Fruit fly (Drosophila melanogaster): ENCODE measurements around the gene CG5906.

CG5906 gene

DNA sequence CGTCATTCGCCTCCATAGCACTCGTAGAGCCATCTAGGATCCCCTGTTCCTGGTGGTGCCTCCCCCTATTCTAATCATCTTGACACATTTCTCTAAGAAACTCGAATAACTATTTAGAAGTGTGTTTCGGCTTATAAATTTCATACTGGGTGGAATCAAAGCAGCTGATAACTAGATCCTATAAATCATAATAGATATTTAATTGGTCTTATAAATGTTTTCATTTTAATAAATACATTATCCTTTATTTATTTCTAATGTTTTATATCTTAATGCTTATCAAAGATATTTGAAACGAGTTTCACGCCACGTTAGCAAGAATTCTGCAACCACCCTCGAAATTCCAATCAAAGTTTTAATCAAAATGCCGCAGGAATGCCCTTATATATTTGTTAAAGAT is at the start of gene CG5906:
CG5906 (minus strand) TSS at position 101 of the 400 bp plus-strand sequence.
- no peak for TF ChIP-seq noc (tag; optimal IDR thresholded peaks at IDR 0.05)

DNA sequence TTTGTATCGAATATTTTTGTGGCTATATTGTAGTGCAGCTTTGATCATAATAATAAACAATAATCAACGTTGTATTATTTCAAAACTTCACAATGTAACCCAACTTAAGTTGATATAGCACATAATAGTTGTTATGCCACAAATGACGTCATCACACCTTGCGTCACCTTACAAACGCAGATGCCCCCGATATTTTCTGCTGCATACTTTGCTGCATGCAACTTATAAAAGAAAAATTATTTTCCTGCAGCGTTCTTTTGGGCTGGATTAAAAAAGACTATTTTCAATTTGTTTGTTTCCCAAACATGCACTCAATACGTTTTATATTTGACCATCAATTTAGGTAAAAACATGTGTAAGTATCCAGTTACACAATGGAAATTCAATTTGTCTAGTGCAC is 47.1 kb upstream of the CG5906 start:
- TF ChIP-seq noc (tag; optimal IDR thresholded peaks at IDR 0.05), result no peak

DNA sequence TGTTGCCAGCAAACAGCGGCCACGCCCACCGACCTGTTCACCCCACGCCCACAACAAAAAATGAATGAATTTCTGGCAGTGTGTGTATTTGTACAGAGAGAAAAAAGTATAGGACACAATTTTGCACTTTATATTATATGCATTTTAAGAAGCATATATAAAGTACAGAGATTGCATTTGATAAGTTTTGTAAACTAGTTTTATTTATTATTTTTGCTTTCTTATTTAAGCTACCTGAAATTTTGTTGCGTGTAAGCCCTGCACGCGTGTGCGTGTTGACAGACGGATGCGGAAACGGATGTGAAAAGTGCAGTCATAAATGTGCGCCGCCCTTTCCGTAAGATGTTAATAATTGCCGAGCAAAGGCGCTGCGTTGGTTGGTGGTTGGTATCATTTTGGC is 25.7 kb upstream of the CG5906 start:
- no peak for TF ChIP-seq noc (tag; optimal IDR thresholded peaks at IDR 0.05)

DNA sequence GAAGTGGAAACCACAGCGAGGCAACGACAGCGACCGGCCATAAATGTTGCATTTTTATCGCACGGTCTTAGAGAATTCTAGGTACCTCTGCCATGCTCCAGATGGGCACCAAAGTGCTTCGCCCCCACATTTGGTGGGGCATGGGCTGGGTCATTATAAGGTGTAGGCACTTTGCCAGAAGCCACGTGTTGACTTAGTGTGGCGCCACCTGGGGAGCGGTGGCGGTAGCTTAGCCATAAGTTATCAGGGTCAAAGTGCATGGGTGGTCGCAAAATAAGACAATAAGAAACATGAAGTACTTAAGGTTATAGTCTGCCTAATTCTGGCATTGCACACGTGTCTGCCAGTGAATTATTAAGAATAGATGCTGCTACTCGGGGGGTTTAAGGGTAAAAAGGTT is 21.7 kb upstream of the CG5906 start:
- no peak for TF ChIP-seq noc (tag; optimal IDR thresholded peaks at IDR 0.05)

DNA sequence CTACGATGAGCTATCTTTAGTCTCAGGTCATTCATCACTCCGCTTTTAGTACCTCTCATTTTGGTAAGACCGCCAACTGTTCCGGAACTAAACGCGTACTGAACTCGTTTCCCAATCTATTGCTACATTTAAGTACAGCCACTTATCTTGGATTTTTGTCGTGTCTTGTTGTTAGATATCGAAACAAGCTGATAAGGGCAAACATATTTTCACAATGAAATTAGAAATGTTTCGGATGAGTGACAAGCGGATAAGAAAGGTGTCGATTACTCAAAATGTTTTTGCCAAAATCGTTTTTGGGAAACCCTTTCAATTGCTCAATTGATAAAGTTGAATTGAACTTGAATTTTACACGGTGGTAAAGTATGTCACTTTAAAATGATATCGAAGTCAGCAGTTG is 17.8 kb upstream of the CG5906 start, which contains the start of gene CG5897:
CG5897 (minus strand) TSS at position 101 of the 400 bp plus-strand sequence.
- no peak for TF ChIP-seq noc (tag; optimal IDR thresholded peaks at IDR 0.05)

DNA sequence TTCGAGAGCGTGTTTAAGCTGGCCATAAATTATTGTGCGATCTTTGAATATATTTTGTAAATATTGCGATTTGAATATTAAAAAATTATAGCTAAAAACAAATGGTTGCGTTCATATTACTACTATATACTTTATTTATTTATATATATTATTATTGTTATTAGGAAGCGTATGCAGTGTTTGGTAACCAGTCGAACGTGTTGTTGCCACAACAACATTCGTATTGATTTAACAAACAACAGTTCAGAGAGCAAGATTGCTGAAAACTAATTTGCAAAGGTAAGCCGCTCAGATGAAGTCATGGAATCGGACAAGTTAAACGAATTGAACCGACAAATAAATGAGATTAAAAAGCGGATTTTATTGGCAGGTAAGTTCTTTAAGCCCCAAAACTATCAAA is 10.0 kb upstream of the CG5906 start, which contains the start of gene CCDC151:
CCDC151 (plus strand) TSS at position 301 of the 400 bp plus-strand sequence.
- TF ChIP-seq noc (tag; optimal IDR thresholded peaks at IDR 0.05), result no peak

DNA sequence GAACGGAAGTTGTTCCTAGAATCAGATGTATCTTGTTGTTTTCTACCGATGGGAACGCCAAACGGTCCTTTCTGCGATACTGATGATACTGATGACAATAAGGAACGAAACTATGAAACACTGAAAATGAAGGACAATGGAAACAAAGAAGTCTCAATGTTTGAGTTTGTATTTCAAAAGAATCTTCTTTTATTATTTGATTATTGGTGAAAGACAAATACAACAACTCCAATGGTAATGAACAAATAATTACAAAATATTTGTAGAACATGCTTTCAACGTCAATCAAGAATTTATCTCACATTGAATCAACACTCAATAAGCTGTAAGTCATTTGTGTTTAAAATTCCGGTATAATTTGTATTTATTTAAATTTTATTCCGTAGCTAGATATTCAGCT is 7.7 kb upstream of the CG5906 start, which contains the start of gene Sprn:
Sprn (plus strand) TSS at position 301 of the 400 bp plus-strand sequence.
- TF ChIP-seq noc (tag; optimal IDR thresholded peaks at IDR 0.05), result no peak

DNA sequence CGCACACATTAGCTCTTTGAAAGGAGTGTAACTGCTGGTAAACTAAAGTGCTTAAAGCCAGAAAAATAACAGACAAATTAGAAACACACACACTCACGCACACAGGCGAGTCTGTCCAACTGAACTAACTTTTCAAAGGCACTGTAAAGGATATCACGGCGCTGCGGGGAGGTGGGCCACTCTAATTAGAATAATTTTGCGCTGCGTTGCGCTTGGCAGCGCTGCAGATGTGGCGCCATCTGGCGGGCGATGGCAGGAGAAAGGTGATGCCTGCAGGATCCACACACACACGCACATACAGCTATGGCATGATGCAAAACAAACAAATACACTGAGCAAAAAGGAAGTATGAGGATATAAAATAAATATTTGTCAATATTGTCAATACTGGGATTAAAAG is 4.9 kb upstream of the CG5906 start:
- no peak for TF ChIP-seq noc (tag; optimal IDR thresholded peaks at IDR 0.05)

DNA sequence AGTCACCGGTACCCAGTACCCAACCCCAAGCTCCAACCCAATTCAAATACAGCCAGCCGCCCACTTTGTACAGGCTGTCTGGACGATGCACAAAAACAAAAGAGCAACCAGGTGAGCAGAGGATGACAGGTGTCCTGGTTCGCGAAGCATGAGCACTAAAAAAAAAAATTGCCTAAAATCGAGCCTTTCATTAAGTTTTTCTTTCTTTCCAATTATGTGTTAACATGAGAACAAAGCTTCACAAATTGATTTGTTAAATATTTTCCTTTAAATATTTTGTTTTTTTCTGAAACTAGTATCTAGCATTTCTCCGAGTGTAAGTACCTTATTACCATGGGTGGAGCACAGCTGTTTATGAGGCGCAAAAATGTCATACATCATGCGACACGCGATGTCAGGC is 3.7 kb upstream of the CG5906 start:
- TF ChIP-seq noc (tag; optimal IDR thresholded peaks at IDR 0.05), result no peak

DNA sequence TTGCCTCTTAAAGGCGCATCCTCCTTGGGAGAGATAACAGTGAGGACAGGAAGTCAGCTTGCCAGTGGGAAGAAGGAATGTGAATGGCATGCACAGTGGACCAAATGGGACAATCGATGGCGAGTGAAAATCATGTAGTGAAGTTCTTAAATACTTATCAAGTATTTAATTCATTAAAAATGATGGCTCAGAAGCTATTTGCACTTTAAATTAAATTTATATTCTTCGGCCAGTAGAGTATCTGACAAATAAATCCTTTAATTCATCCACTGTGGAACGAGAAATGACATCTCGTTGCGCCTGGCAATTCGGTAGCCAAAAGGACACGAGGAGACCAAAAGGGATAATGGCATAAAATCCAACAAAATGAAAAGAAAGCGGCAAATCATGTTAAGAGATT is 1.8 kb downstream of the CG5906 start:
- TF ChIP-seq noc (tag; optimal IDR thresholded peaks at IDR 0.05), result no peak

DNA sequence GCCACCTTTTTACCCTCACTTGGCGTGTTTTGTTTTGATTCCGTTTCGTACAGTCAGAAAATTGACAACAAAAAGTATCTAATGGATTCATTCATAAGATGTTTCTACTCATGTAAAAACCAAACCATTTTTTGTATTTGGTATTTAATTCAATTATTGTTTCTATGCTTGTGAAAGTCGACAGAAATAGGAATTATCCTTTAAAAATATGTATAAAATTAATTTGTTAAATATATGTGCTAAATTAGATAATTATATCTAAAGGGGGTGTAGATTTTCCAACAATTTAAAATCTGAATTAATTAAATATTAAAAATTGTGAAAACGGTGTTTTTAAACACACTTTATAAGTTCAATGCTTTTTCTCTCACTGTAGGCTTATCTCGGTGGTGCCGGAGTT is 7.5 kb downstream of the CG5906 start:
- no peak for TF ChIP-seq noc (tag; optimal IDR thresholded peaks at IDR 0.05)

DNA sequence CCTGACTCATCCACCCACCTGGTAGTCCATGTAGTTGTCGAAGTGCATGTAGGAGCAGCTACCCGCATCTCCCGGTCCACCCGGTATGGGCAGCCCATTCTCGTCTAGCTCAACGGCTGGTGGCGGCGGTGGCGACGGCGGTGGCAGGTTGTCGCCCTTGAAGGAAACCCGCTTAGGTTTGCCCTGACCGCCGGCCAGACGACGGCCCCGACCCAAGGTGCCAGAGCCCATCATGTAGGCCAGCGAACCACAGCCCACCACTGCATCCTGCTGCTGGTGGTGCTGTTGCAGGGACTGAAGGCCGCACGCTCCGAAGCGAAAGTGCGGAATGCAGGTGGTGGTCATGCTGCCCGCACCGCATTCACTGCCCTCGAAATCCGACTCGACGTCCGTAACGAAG is 8.8 kb downstream of the CG5906 start:
- TF ChIP-seq noc (tag; optimal IDR thresholded peaks at IDR 0.05), result no peak

DNA sequence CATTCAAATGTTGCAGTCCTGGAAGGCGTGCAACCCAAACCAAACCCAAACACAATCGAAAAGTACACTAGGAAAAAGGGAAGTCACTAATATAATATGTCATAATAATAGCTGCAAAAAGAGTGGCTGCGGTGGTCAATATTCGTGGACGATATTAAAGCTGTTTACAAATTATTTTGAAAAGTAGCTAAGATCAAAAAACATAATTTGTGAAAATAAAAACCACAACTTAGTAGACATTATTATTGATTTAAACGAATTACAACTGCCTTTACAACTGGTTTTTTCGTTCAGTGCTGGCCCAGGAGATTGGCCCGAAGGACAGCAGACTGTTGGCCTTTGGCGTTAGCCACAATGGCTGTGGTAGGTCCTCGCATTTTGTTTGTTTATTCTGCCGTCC is 12.4 kb downstream of the CG5906 start:
- no peak for TF ChIP-seq noc (tag; optimal IDR thresholded peaks at IDR 0.05)

DNA sequence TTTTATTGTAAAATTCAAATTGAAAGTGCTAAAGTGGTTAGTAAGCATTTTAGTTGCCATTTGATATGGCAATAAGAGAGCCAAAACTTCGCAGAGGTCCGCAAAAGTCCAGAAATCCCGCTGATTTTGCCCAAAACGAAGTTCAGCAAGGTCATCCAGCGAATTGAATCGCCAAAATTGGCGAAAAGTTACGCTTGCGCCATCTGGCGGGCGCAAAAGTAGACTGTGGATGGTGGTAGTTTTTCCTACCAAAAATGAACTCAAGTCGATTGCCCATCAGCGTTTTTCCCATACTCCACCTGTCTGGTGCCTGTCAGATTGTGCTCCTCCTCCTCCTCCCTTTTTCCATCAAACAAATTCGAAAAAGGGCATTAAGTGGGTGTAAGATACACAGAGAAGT is 18.2 kb downstream of the CG5906 start:
- no peak for TF ChIP-seq noc (tag; optimal IDR thresholded peaks at IDR 0.05)

DNA sequence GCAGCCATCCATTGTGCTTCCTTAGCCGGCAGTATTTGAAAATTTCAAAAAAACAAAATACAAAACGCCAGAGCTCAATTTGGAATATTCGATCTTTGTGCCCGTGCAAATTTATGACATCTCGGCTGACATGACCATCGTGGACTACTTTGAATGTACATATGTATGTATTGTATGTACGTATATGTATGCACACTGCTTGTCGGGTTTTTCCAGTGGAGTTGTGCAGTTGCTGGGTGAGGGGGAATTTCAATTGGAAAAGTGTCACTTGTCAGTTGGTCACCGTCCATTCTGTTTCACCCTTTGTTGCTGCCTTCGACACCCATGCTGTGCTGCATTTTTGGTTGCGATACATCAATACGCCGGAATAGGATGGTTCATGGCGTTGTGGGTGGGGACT is 23.4 kb downstream of the CG5906 start, which contains the start of gene CG12521:
CG12521 (minus strand) TSS at position 101 of the 400 bp plus-strand sequence.
- no peak for TF ChIP-seq noc (tag; optimal IDR thresholded peaks at IDR 0.05)

DNA sequence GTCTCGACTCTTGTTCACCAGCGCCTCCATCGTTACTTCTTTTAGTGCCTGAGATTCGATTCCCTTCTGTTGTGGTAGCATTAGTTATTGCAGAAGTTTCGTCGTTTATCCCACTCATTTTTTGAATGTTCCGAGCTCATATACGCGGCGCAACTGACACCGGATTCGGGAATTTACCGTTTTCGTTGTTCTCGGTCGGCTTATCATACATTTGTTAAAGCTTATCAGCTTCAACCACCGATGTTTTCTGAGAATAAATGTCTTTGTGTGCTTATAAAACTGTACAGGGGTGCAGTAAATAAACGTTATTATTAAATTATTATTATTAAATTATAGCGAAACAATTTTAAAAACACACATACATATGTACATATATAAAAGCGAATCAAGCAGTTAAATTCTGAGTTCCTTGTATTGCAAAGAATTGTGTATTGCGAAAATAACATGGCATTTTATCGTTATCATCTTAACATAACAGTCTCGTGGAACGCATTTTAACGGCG is 34.5 kb downstream of the CG5906 start, which contains the start of gene CG43064:
CG43064 (minus strand) TSS at position 147 of the 503 bp plus-strand sequence.
- no peak for TF ChIP-seq noc (tag; optimal IDR thresholded peaks at IDR 0.05)

DNA sequence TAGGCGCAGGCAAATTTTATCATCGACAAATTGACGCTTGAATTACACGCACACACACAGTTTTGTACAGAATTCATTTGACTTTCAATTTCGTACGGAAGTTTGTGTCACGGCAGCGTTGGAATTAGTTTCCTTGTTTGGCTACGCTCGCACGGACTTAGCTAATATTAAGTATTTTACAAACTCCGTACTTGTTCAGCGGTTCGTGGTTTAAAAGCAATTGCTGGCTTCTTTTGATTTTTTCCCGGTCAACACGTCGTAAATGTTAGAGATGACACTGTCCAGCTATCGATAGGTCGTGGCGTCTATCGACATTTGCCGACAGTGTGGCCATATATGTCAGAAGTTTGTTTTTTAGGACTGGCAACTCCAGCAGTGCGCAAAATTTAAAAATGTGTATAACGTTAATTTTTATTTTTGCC is 37.8 kb downstream of the CG5906 start, which contains the start of gene CycA:
CycA (minus strand) TSS at position 283 of the 422 bp plus-strand sequence.
- no peak for TF ChIP-seq noc (tag; optimal IDR thresholded peaks at IDR 0.05)
